Fruit fly (Drosophila melanogaster): ENCODE measurements around the gene SH3PX1.

dm6 chr3L:9729795-9730421, 16.3 kb upstream of the SH3PX1 start, which contains the start of gene ATPsynB:
- TF ChIP-seq EcR (GFP tag; optimal IDR thresholded peaks at IDR 0.05) (no peak), CG9948 (tag; optimal IDR thresholded peaks at IDR 0.05) (no peak), Ets98B (GFP tag; IDR thresholded peaks at IDR 0.05) (peak; percentile 14; the same call in 1 of the 2 replicates), gl (tag; optimal IDR thresholded peaks at IDR 0.05) (no peak), CG8301 (tag; optimal IDR thresholded peaks at IDR 0.05) (no peak)

Data from whole organism, pupa.